Fruit fly (Drosophila melanogaster): ENCODE results near the gene ND-ASHI.
A peak's percentile ranks its signal among the peaks of the same experiment; 100 is the strongest.

The ND-ASHI gene

DNA sequence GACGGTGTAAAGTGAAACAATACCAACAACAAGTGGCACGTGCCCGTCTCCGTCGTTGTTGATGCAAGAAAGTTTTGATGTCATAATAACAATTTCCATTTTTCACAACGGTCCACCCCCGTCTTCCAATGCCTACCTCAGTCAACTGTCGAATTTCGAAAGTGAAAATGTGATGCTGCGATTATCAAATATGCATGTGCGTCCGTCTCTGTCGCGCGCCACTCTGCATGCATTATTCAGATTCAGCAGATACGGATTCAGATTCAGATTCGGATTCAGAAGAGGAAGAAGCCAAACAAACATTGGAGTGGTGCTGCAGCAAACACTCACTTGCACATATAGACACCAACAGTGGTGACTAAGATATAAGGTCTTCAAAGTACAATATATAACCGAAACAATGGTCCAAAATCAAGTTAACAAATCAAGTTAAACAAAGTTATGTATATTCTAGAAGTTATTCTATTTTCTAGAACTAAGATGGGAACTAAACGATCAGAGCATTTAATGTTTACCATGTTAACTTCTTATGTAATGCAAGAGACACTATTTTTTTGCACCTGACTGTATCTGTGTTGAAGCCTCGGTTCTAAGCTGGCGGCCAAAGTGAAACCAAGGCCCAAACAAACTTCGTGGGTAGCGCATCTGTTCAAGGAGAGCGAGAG is 36.2 kb downstream of the ND-ASHI start (continued):
- TF ChIP-seq nerfin-2 (GFP tag; IDR thresholded peaks at IDR 0.05; ENCODE audit: partially characterized antibody) (no peak), Pdp1 (GFP tag; optimal IDR thresholded peaks at IDR 0.05) (peak in 1 of 2 experiments; percentile 52), CG5953 (GFP tag; IDR thresholded peaks at IDR 0.05) (no peak), CG9727 (GFP tag; optimal IDR thresholded peaks at IDR 0.05) (peak; percentile 4), Lim3 (GFP tag; IDR thresholded peaks at IDR 0.05) (no peak), CG1603 (tag; optimal IDR thresholded peaks at IDR 0.05) (peak; percentile 54), run (tag; optimal IDR thresholded peaks at IDR 0.05) (no peak), CG31224 (GFP tag; IDR thresholded peaks at IDR 0.05) (no peak), CG12942 (GFP tag; optimal IDR thresholded peaks at IDR 0.05) (no peak), CG9797 (GFP tag; optimal IDR thresholded peaks at IDR 0.05) (no peak), sug (tag; optimal IDR thresholded peaks at IDR 0.05) (no peak), gfzf (GFP tag; optimal IDR thresholded peaks at IDR 0.05) (no peak), Oli (tag; optimal IDR thresholded peaks at IDR 0.05) (peak; percentile 54), HLHmδ (GFP tag; optimal IDR thresholded peaks at IDR 0.05) (no peak), row (GFP tag; IDR thresholded peaks at IDR 0.05) (peak; percentile 43; the same call in 1 of the 3 replicates), CG1832 (GFP tag; optimal IDR thresholded peaks at IDR 0.05) (peak; percentile 66), sens (GFP tag) (peak; percentile 85), fu2 (GFP tag; optimal IDR thresholded peaks at IDR 0.05) (no peak), hkb (optimal IDR thresholded peaks at IDR 0.05) (no peak), hkb (GFP tag; IDR thresholded peaks at IDR 0.05) (peak; percentile 61; the same call in 1 of the 2 replicates), MBD-R2 (GFP tag; IDR thresholded peaks at IDR 0.05) (no peak), CkIIα-i1 (GFP tag; IDR thresholded peaks at IDR 0.05) (no peak), trem (tag; optimal IDR thresholded peaks at IDR 0.05) (peak; percentile 42), Poxn (GFP tag; IDR thresholded peaks at IDR 0.05) (no peak), CG17829 (tag; optimal IDR thresholded peaks at IDR 0.05) (peak; percentile 44), CG14050 (GFP tag; IDR thresholded peaks at IDR 0.05) (no peak), zen (tag; optimal IDR thresholded peaks at IDR 0.05) (no peak), z (GFP tag; IDR thresholded peaks at IDR 0.05) (no peak), salm (tag; optimal IDR thresholded peaks at IDR 0.05) (peak; percentile 3), br (optimal IDR thresholded peaks at IDR 0.05) (no peak), ham (GFP tag; IDR thresholded peaks at IDR 0.05) (no peak), tup (GFP tag; optimal IDR thresholded peaks at IDR 0.05) (no peak), CG4282 (GFP tag; optimal IDR thresholded peaks at IDR 0.05) (no peak), CG3407 (GFP tag; optimal IDR thresholded peaks at IDR 0.05) (no peak), CG17328 (GFP tag; IDR thresholded peaks at IDR 0.05) (peak; percentile 49; the same call in 1 of the 2 replicates), ATbp (GFP tag; optimal IDR thresholded peaks at IDR 0.05) (peak; percentile 16), CG31441 (GFP tag; IDR thresholded peaks at IDR 0.05) (peak; percentile 43; the same call in 1 of the 2 replicates), dimm (GFP tag; IDR thresholded peaks at IDR 0.05) (no peak), Dll (GFP tag; IDR thresholded peaks at IDR 0.05; ENCODE audit: partially characterized antibody) (no peak), CG1602 (GFP tag; optimal IDR thresholded peaks at IDR 0.05) (no peak), bab2 (GFP tag; optimal IDR thresholded peaks at IDR 0.05) (peak; percentile 14), Blimp-1 (GFP tag; optimal IDR thresholded peaks at IDR 0.05) (peak; percentile 82), CG1233 (GFP tag; optimal IDR thresholded peaks at IDR 0.05) (peak; percentile 35), CG15479 (GFP tag; optimal IDR thresholded peaks at IDR 0.05) (no peak)

Data from whole organism, embryonic.